Fruit fly (Drosophila melanogaster) ovary, adult (tissue): ENCODE data around the gene Spag1.

Experiments
- CG17801 ChIP-seq: fragments of 200-800 bp; optimal IDR thresholded peaks from 2 replicates; lab custom pipeline; 2019; ENCODE audit warnings: missing biosample characterization, mild to moderate bottlenecking, missing genetic modification characterization, moderate library complexity; ENCODE audit not compliant: partially characterized antibody

Spag1 gene

DNA sequence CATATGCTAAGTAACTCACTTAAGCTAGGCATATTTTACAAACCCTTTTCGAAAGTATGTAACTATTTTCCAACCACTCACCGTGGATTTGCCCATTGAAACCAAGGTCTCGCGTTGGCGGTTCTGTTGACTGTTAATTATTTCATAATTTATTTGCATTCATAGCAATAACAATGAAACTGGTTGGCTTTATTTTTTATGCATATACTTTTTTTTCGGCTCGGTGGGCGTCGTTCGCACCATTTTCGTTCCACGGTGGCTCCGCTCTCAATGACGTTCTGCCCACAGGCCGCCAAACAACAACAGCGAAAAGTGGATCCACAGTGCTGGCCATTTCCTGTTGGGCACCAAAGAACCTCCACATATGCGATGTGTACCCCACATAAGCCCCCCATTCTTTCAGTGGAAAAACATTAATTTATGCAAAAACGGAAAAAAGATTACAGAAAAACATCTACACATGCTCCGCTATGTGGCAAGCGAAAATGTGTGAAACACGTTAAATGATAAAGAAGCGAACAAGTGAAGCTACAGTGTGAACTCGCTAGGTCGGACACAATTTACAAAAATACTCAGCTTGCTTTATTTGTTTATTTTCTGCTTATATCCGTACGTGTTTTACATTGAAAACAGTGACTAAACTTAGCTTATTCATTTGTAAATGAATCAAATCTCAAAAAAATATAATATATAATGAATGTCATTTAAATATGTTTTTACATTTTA is 20.1 kb downstream of the Spag1 start:
- TF ChIP-seq CG17801 (GFP tag; lab: Kevin White, UChicago) = no peak

DNA sequence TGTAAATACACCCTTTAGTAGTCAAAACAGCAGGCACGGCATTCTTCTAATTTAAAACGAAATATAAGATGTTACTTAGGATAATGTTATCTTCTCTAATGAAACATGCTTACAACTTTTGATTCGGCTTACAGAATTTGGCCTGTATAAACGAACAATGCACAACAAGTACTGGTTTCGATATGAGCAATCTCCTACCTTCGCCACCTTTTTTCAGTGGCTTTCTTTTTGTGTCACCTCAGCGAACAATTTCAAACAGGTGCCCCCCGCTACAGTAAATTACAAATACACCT is 20.6 kb downstream of the Spag1 start:
- TF ChIP-seq CG17801 (GFP tag; lab: Kevin White, UChicago) = no peak

DNA sequence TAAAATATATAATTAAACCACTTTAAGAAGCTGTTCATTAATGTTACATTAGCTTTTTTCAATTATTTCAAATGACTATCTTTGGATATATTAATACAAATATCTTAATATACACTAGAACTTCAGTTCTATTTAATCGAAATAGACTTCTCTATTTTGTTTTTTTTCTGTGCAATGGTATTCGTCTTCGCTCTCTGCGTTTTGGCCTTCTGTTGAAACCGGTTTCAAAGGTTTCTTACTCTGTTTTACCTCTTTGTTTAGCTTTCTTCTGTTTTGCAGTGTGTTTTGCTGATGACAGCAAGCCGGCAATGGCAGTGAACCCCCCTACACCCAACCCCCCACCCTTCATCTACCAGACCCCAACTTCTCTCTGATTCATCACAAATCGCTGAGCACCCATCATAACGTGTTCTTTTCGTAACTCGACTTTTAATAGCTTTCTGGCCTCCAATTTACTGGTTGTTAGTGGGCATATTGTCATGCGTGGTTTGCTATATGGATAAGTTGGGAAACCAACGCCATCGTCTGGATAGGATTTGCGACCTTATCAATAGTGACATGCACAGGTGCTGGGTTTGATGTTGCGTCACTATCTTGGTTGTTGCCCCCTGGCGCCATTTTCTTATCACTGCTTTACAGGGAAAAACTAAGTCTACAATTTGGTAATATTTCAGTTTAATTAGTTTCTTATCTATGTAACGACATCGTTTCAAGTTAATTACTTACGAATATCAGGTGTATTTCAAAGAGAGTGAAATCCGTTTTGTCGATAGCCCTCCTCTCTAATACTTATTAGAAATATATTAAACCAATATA is 21.4 kb downstream of the Spag1 start:
- TF ChIP-seq CG17801 (GFP tag; lab: Kevin White, UChicago) = peak; percentile 15

DNA sequence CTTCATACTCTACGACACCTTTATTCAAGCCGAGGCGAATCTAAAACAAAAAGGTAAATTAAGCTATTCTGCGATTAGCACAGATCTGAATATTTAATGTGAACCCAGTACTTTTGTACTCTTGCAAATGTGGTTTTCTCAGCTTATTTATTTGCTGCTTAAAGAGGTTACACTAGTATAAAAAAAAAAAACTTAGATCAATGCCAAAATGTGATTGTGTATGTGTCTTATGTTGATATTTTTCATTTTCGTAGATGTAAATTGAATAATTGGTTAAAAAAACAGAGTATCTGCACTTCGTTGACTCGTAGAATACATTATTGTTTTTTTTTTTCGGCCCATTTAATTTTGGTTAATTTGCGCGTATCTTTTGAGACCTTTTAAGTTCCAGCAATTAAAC is 22.1 kb downstream of the Spag1 start:
- no peak for TF ChIP-seq CG17801 (GFP tag; lab: Kevin White, UChicago)

DNA sequence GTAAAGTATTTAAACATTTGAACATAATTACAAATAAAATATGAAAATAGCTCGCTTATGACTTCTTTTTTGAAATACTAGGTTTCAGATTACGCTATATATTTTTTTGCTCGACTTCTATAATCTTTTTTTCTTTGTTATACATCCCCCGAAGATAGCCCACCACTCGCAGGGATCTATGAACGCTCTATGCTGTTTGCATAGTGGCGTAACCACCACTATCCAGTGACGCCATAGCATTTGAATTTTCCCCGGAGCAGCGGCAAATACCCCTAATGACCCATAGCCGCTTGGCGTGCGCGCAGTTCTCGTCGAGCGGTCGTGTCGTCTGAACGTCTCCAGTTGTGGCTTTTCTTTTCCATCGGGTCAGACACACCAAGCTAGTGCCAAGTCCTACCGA is 30.6 kb downstream of the Spag1 start, which contains the start of the genes CG14253 and CG46313:
Gene CG14253, plus strand, starts transcription at position 301 of the 400 bp plus-strand sequence.
Gene CG46313, plus strand, starts transcription at position 301 of the 400 bp plus-strand sequence.
- TF ChIP-seq CG17801 (GFP tag; lab: Kevin White, UChicago) = no peak

DNA sequence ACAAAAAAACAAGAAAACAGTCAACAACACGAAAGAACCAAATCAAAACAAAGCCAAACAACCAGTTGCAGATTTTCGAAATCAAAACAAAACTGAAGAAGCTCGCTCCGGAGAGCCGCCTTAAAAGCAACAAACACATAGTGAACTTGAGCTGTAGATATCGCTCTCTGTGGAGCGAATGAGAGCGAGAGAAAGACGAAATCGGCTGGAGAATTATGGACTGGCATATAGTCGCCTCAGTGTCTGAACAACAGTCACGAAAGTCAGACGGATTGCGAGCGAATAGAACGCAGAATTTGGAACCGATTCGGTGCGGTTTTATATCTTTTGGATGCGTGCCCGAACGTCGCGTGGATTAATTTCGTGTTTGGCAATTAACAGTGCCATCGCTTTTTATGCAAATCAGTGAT is 32.7 kb downstream of the Spag1 start:
- peak; percentile 15 for TF ChIP-seq CG17801 (GFP tag; lab: Kevin White, UChicago)

DNA sequence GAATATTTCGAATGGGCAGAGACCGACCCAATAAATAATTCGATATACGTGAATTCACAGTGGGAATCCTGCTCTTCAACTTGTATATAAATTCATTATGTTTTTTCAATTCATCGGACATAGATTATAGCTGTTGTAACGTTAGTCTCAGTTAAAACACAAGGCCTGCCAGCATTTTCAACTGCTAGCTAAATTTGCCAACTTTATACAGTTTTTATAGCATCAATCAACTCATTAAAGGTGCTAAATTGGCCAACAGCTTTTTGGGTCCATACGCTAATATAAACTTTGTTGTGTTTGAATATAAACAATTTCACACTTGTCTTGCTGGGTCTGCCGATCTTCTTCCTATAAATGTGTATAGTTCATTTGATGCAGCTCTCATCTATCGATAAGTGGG is 34.5 kb downstream of the Spag1 start:
- TF ChIP-seq CG17801 (GFP tag; lab: Kevin White, UChicago) = no peak

DNA sequence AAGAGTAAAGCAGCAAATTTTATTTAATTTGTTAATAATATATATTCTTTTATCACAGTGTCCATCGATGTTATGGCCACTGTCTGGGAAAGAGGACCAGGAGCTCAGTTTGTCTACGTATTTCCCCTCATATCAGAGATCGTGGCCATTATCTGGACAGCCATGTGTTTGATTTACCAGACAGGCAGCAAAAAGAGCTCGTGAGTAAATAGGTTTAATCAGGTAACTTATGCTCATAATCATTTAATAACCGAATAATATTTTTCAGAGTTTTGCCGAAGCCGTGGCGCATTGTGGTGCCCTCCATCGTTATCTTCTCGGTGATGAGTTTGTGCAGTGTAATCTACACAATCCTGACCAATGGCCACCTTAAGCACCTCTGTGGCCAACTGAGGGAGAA is 36.8 kb downstream of the Spag1 start:
- TF ChIP-seq CG17801 (GFP tag; lab: Kevin White, UChicago) = no peak

DNA sequence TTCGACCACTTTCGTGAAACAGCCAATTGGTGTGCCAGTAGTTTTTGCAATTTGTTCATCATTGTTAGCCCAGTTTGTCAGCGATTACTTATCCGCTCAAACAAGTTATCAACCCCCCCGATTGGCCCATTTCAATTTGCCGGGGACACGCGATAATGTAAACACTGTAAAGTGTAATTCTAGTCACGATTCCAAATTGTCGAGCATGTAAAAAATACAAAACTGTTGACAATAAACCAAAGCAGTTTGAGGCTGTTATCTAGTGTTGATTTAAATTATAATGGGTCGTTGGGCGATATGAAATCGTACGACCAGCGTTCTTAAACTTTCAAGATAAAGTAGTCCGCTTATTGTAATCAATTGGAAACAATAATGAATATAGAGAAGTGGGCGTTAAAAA is 39.8 kb downstream of the Spag1 start:
- peak; percentile 19 for TF ChIP-seq CG17801 (GFP tag; lab: Kevin White, UChicago)

DNA sequence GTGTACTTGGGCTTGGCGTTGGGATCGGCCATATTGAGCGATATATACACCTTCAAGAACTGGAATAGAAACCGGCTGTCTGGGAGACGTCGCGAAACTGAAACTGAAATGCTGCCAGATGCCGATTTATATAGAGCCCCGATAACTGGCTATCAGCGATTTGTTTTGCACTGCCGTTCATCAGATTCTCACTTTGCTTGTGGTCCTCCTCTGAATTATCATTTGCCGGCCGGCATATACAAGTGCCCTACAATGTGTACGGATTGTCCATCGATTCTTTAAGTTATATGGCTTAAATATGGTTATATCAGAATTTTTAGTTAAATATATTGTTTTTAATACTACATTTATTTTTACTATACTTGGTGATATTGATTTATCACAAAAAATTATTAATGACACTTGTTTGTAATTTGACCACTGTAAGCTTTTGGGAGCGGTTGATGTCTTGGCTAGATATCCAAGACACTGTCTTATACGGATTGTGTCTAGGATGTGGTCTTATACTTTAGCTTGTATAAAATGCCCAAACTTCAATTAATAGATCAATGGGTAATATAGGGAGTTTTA is 40.9 kb downstream of the Spag1 start, which contains the start of gene CG31075:
Gene CG31075, minus strand, starts transcription at position 106 of the 570 bp plus-strand sequence.
- TF ChIP-seq CG17801 (GFP tag; lab: Kevin White, UChicago) = peak; percentile 75

DNA sequence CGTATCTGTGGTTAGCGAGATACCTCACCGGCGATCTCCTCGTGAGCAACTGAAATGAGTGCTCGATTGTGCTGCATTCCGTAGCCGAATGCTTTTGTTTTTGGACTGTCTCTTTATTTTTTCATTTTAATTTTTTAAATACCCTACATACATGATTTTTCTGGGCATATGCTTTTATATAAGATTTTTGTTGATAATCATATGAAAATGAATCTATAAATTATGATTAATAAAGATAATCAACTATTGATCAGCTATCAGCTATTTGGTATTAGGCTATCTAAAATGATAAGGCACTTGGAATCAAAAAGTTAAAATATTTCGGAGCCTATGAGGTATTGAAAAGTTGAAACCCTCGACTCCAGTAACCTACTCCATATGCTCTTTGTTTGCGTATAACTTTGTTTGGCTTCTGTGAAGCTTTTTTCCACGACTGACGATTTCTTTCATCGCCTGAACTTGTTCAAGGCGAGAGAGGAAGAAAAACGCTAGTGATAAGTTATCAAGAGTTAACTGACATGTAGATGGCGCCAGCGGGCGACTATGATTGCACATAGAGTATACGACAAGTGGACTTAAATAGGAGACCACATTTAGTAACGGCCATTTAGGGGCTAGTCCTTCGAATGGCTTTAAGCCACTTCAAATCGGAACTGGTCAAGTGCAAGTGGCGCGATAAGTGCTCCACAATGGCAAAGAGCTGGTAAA is 42.3 kb downstream of the Spag1 start, which contains the start of gene CG31076:
Gene CG31076, minus strand, starts transcription at position 51 of the 708 bp plus-strand sequence.
- no peak for TF ChIP-seq CG17801 (GFP tag; lab: Kevin White, UChicago)

DNA sequence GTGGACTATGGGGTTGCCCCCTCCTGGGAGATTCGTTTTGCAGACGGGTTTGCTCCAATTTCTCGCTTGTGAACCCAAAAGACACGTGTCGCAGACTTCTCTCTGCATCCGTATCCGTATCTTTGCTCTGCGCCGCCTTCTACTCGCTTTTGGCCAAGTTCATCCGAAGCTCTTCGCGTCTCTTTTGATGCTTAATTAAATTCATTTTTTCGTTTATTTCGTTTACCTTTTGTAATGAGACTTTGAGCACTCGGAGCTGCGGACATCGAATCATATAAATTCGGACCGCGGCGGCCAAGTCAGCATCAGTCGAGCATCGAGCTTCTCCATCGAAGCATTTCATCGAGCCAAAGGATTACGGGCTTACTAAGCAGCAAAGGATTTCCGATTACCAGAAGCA is 46.9 kb downstream of the Spag1 start, which contains the start of gene TwdlC:
Gene TwdlC, plus strand, starts transcription at position 301 of the 400 bp plus-strand sequence.
- TF ChIP-seq CG17801 (GFP tag; lab: Kevin White, UChicago) = no peak

DNA sequence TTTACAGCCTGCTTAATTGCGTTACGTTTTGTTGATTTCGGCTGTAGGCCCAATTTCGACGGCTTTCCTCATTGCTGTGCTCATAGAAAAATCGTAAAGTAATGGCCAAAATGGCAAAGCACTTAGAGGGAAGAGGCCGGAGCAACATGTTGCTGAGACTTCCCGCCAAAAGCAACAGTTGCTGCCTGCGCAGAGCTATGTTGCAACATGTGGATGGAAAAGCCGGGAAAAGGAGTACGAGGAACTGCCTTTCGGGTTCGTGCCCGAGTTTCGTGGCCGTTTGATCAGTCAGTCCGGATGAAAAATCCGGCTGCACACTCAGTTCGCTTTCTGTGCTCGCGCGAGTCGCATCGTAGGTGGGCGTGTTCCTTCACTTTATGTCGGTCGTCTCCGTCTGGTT is 49.0 kb downstream of the Spag1 start, which contains the start of gene RYa-R:
Gene RYa-R, plus strand, starts transcription at position 339 of the 400 bp plus-strand sequence.
- TF ChIP-seq CG17801 (GFP tag; lab: Kevin White, UChicago) = no peak
